Fruit fly (Drosophila melanogaster) whole organism, embryonic: ENCODE results near the gene CG15330.

Source experiments
- Antp ChIP-seq: fragments of 200-800 bp; sonication (Bioruptor generic); optimal IDR thresholded peaks from 3 replicates; lab custom pipeline; 2016; ENCODE audit warnings: missing biosample characterization, missing genetic modification characterization
- CG10543 ChIP-seq: fragments of 200-800 bp; sonication (Bioruptor generic); optimal IDR thresholded peaks from 3 replicates; lab custom pipeline; 2017; ENCODE audit warnings: missing biosample characterization, mild to moderate bottlenecking, missing genetic modification characterization, moderate library complexity
- CG11560 ChIP-seq: fragments of 200-800 bp; sonication (Bioruptor generic); IDR thresholded peaks from 3 replicates; pipeline ENCODE4 v1.3.6; 2022; ENCODE audit warnings: missing biosample characterization, missing genetic modification characterization
- CG12104 ChIP-seq: fragments of 200-800 bp; sonication (Bioruptor generic); optimal IDR thresholded peaks from 3 replicates; lab custom pipeline; 2016; ENCODE audit warnings: missing biosample characterization, missing genetic modification characterization
- CG1233 ChIP-seq: fragments of 200-800 bp; sonication (Bioruptor generic); optimal IDR thresholded peaks from 4 replicates; lab custom pipeline; 2018; ENCODE audit warnings: missing biosample characterization, mild to moderate bottlenecking, missing genetic modification characterization
- CG14441 ChIP-seq: fragments of 200-800 bp; sonication (Bioruptor generic); IDR thresholded peaks from 2 replicates; pipeline ENCODE4 v1.3.6; 2022; ENCODE audit warnings: missing biosample characterization, missing genetic modification characterization
- CG16813 ChIP-seq: fragments of 200-800 bp; sonication (Bioruptor generic); IDR thresholded peaks from 3 replicates; pipeline ENCODE4 v1.3.6; 2022; ENCODE audit warnings: missing biosample characterization, missing genetic modification characterization; ENCODE audit not compliant: partially characterized antibody
- CG17912 ChIP-seq: fragments of 200-800 bp; sonication (Bioruptor generic); optimal IDR thresholded peaks from 2 replicates; lab custom pipeline; 2018; ENCODE audit warnings: missing biosample characterization, mild to moderate bottlenecking, missing genetic modification characterization
- CG18262 ChIP-seq: fragments of 200-800 bp; optimal IDR thresholded peaks from 3 replicates; lab custom pipeline; 2019; ENCODE audit warnings: missing biosample characterization, mild to moderate bottlenecking, missing genetic modification characterization, moderate library complexity
- CG18599 ChIP-seq: fragments of 200-800 bp; sonication (Bioruptor generic); optimal IDR thresholded peaks from 3 replicates; lab custom pipeline; 2017; ENCODE audit warnings: missing biosample characterization, missing genetic modification characterization, mild to moderate bottlenecking, moderate library complexity, missing genetic modification reagents
- CG31224 ChIP-seq: fragments of 200-800 bp; sonication (Bioruptor generic); IDR thresholded peaks from 2 replicates; pipeline ENCODE4 v1.3.6; 2022; ENCODE audit warnings: missing biosample characterization, missing genetic modification characterization
- CG3847 ChIP-seq: fragments of 200-800 bp; sonication (Bioruptor generic); IDR thresholded peaks from 2 replicates; pipeline ENCODE4 v1.3.6; 2022; ENCODE audit warnings: missing biosample characterization, missing genetic modification characterization
- CG4328 ChIP-seq: fragments of 200-800 bp; sonication (Bioruptor generic); optimal IDR thresholded peaks from 3 replicates; lab custom pipeline; 2017; ENCODE audit warnings: missing biosample characterization, missing genetic modification reagents, missing genetic modification characterization
- CG43689 ChIP-seq: fragments of 200-800 bp; sonication (Bioruptor generic); IDR thresholded peaks from 2 replicates; pipeline ENCODE4 v1.3.6; 2022; ENCODE audit warnings: missing biosample characterization, missing genetic modification characterization
- CG4820 ChIP-seq: fragments of 200-800 bp; sonication (Bioruptor generic); optimal IDR thresholded peaks from 3 replicates; lab custom pipeline; 2016; ENCODE audit warnings: missing biosample characterization, missing genetic modification characterization
- CG4854 ChIP-seq: fragments of 200-800 bp; sonication (Bioruptor generic); optimal IDR thresholded peaks from 2 replicates; lab custom pipeline; 2016; ENCODE audit warnings: missing biosample characterization, missing genetic modification characterization, inconsistent platforms
- CG7745 ChIP-seq: fragments of 200-800 bp; sonication (Bioruptor generic); optimal IDR thresholded peaks from 2 replicates; lab custom pipeline; 2018; ENCODE audit warnings: missing biosample characterization, mild to moderate bottlenecking, missing genetic modification characterization, moderate library complexity
- CG8290 ChIP-seq, 3 experiments: fragments of 200-800 bp; sonication (Bioruptor generic); optimal IDR thresholded peaks; 2 replicates each; lab custom pipeline; 2016 to 2019; ENCODE audit warnings: missing biosample characterization in 3 of 3, missing genetic modification characterization in 3 of 3, mild to moderate bottlenecking in 2 of 3, moderate library complexity in 1 of 3
- CG9215 ChIP-seq: fragments of 200-800 bp; sonication (Bioruptor generic); IDR thresholded peaks from 2 replicates; pipeline ENCODE4 v1.3.6; 2022; ENCODE audit warnings: missing biosample characterization, missing genetic modification characterization
- CrebB ChIP-seq: fragments of 200-800 bp; sonication (Bioruptor generic); optimal IDR thresholded peaks from 3 replicates; lab custom pipeline; 2018; ENCODE audit warnings: missing biosample characterization, mild to moderate bottlenecking, missing genetic modification characterization
- Dek ChIP-seq: fragments of 200-800 bp; sonication (Bioruptor generic); optimal IDR thresholded peaks from 3 replicates; lab custom pipeline; 2019; ENCODE audit warnings: missing biosample characterization, mild to moderate bottlenecking, missing genetic modification characterization, moderate library complexity
- Gug ChIP-seq: fragments of 200-800 bp; sonication (Bioruptor generic); IDR thresholded peaks from 4 replicates; pipeline ENCODE4 v1.3.6; 2022; ENCODE audit warnings: missing biosample characterization, missing genetic modification characterization
- HLH4C ChIP-seq: fragments of 200-800 bp; sonication (Bioruptor generic); IDR thresholded peaks from 3 replicates; pipeline ENCODE4 v1.3.6; 2022; ENCODE audit warnings: missing biosample characterization, missing genetic modification characterization; ENCODE audit not compliant: partially characterized antibody
- Hr51 ChIP-seq, 2 experiments: fragments of 200-800 bp; sonication (Bioruptor generic); optimal IDR thresholded peaks; 2 replicates in 1 of 2; 3 replicates in 1 of 2; lab custom pipeline; 2016 to 2018; ENCODE audit warnings: missing biosample characterization in 2 of 2, missing genetic modification characterization in 2 of 2, mild to moderate bottlenecking in 1 of 2, moderate library complexity in 1 of 2
- Kr ChIP-seq: fragments of 200-800 bp; sonication (Bioruptor generic); optimal IDR thresholded peaks from 2 replicates; lab custom pipeline; 2017; ENCODE audit warnings: missing biosample characterization, mild to moderate bottlenecking, missing genetic modification characterization
- MESR4 ChIP-seq: fragments of 200-800 bp; sonication (Bioruptor generic); optimal IDR thresholded peaks from 2 replicates; lab custom pipeline; 2018; ENCODE audit warnings: missing biosample characterization, mild to moderate bottlenecking, missing genetic modification characterization, moderate library complexity
- Mrtf ChIP-seq: fragments of 200-800 bp; sonication (Bioruptor generic); IDR thresholded peaks from 3 replicates; pipeline ENCODE4 v1.3.6; 2022; ENCODE audit warnings: missing biosample characterization, missing genetic modification characterization
- Scr ChIP-seq: fragments of 200-800 bp; sonication (Bioruptor generic); IDR thresholded peaks from 2 replicates; pipeline ENCODE4 v1.3.6; 2022; ENCODE audit warnings: missing biosample characterization, missing genetic modification characterization; ENCODE audit not compliant: partially characterized antibody
- br ChIP-seq: fragments of >200 bp; optimal IDR thresholded peaks from 2 replicates; lab custom pipeline; 2017
- croc ChIP-seq: fragments of 200-800 bp; sonication (Bioruptor generic); conservative IDR thresholded peaks from 3 replicates; pipeline ENCODE4 v1.3.6; 2022; ENCODE audit warnings: missing biosample characterization, missing genetic modification characterization
- disco-r ChIP-seq: fragments of 200-800 bp; sonication (Bioruptor generic); optimal IDR thresholded peaks from 2 replicates; lab custom pipeline; 2016; ENCODE audit warnings: missing biosample characterization, missing genetic modification characterization
- ems ChIP-seq: fragments of 200-800 bp; sonication (Bioruptor generic); optimal IDR thresholded peaks from 3 replicates; lab custom pipeline; 2016; ENCODE audit warnings: missing biosample characterization, missing genetic modification characterization
- exex ChIP-seq: fragments of 200-800 bp; sonication (Bioruptor generic); optimal IDR thresholded peaks from 4 replicates; lab custom pipeline; 2018; ENCODE audit warnings: missing biosample characterization, mild to moderate bottlenecking, missing genetic modification characterization, moderate library complexity
- eyg ChIP-seq: fragments of 200-800 bp; sonication (Bioruptor generic); optimal IDR thresholded peaks from 3 replicates; lab custom pipeline; 2016; ENCODE audit warnings: missing biosample characterization, missing genetic modification characterization
- fu2 ChIP-seq: fragments of 200-800 bp; sonication (Bioruptor generic); optimal IDR thresholded peaks from 2 replicates; lab custom pipeline; 2016; ENCODE audit warnings: missing biosample characterization, missing genetic modification characterization
- gem ChIP-seq: fragments of 200-800 bp; sonication (Bioruptor generic); optimal IDR thresholded peaks from 2 replicates; lab custom pipeline; 2019; ENCODE audit warnings: missing biosample characterization, mild to moderate bottlenecking, missing genetic modification characterization, moderate library complexity
- hbn ChIP-seq: fragments of 200-800 bp; sonication (Bioruptor generic); IDR thresholded peaks from 2 replicates; pipeline ENCODE4 v1.3.6; 2022; ENCODE audit warnings: missing biosample characterization, missing genetic modification characterization; ENCODE audit not compliant: partially characterized antibody
- insv ChIP-seq, 2 experiments: fragments of 200-800 bp; sonication (Bioruptor generic); optimal IDR thresholded peaks; 3 replicates each; lab custom pipeline; 2016 to 2018; ENCODE audit warnings: missing biosample characterization in 2 of 2, missing genetic modification characterization in 2 of 2
- jing ChIP-seq: fragments of 200-800 bp; sonication (Bioruptor generic); optimal IDR thresholded peaks from 2 replicates; lab custom pipeline; 2018; ENCODE audit warnings: missing biosample characterization, mild to moderate bottlenecking, missing genetic modification characterization
- lmd ChIP-seq: fragments of 200-800 bp; sonication (Bioruptor generic); IDR thresholded peaks from 2 replicates; pipeline ENCODE4 v1.3.6; 2022; ENCODE audit warnings: missing biosample characterization, missing genetic modification characterization
- phol ChIP-seq: fragments of 200-800 bp; sonication (Bioruptor generic); optimal IDR thresholded peaks from 3 replicates; lab custom pipeline; 2018; ENCODE audit warnings: missing biosample characterization, mild to moderate bottlenecking, missing genetic modification characterization, moderate library complexity
- pnt ChIP-seq: fragments of 200-800 bp; sonication (Bioruptor generic); optimal IDR thresholded peaks from 3 replicates; lab custom pipeline; 2016; ENCODE audit warnings: missing biosample characterization, missing genetic modification characterization
- sc ChIP-seq, 3 experiments: fragments of >200 bp in 2 of 3; fragments of 200-800 bp in 1 of 3; sonication (Bioruptor generic) in 1 of 3; optimal IDR thresholded peaks; 2 replicates in 2 of 3; 3 replicates in 1 of 3; lab custom pipeline; 2017; ENCODE audit warnings: mild to moderate bottlenecking in 1 of 3, missing biosample characterization in 1 of 3, missing genetic modification characterization in 1 of 3, missing genetic modification reagents in 1 of 3
- scrt ChIP-seq: fragments of 200-800 bp; sonication (Bioruptor generic); optimal IDR thresholded peaks from 2 replicates; lab custom pipeline; 2018; ENCODE audit warnings: missing biosample characterization, mild to moderate bottlenecking, missing genetic modification characterization, moderate library complexity
- sd ChIP-seq: fragments of 200-800 bp; sonication (Bioruptor generic); optimal IDR thresholded peaks from 3 replicates; lab custom pipeline; 2018; ENCODE audit warnings: missing biosample characterization, mild to moderate bottlenecking, missing genetic modification characterization, moderate library complexity
- ssp ChIP-seq: fragments of 200-800 bp; sonication (Bioruptor generic); IDR thresholded peaks from 2 replicates; pipeline ENCODE4 v1.3.6; 2022; ENCODE audit warnings: missing biosample characterization, missing genetic modification characterization
- tll ChIP-seq, 2 experiments: fragments of 200-800 bp in 1 of 2; fragments of >200 bp in 1 of 2; sonication (Bioruptor generic) in 1 of 2; optimal IDR thresholded peaks; 2 replicates each; lab custom pipeline; 2017 to 2019; ENCODE audit warnings: missing biosample characterization in 2 of 2, missing genetic modification characterization in 2 of 2, mild to moderate bottlenecking in 1 of 2, moderate library complexity in 1 of 2

CG15330 gene

dm6 chrX:7908239-7909068 is 47.4 kb upstream of the CG15330 start, which contains the start of the genes dpr14 and spidey (continued):
- TF ChIP-seq CG17912 (GFP tag; lab: Kevin White, UChicago) (peak; percentile 49), MESR4 (GFP tag; lab: Kevin White, UChicago) (peak; percentile 70), HLH4C (peak; percentile 62; the same call in 2 of the 3 replicates), ems (peak; percentile 89), CG18262 (peak; percentile 90), CG7745 (tag; lab: Kevin White, UChicago) (no peak), jing (GFP tag; lab: Kevin White, UChicago) (no peak), exex (tag; lab: Kevin White, UChicago) (peak; percentile 80), scrt (peak; percentile 90), tll (GFP tag; optimal IDR thresholded peaks at IDR 0.05; lab: Kevin White, UChicago) (no peak), lmd (peak; percentile 91), CG8290 (GFP tag; optimal IDR thresholded peaks at IDR 0.05; lab: Kevin White, UChicago) (peak; percentile 29), CG8290 (tag; optimal IDR thresholded peaks at IDR 0.05; lab: Kevin White, UChicago) (peak; percentile 72 to 92), CG4328 (GFP tag; lab: Kevin White, UChicago) (peak; percentile 87), br (lab: Kevin White, UChicago) (no peak), CG1233 (GFP tag; lab: Kevin White, UChicago) (peak; percentile 85), Mrtf (peak; percentile 86), CG4820 (GFP tag; lab: Kevin White, UChicago) (peak; percentile 81), gem (peak; percentile 94), CrebB (peak; percentile 87), Antp (GFP tag; lab: Kevin White, UChicago) (peak; percentile 82), ssp (GFP tag; lab: Robert Waterston, UW) (peak; percentile 74), insv (GFP tag; optimal IDR thresholded peaks at IDR 0.05; lab: Kevin White, UChicago) (peak in 1 of 2 experiments; percentile 62), CG10543 (peak; percentile 95), CG3847 (peak; percentile 88), CG31224 (GFP tag; lab: Robert Waterston, UW) (peak; percentile 80), fu2 (GFP tag; lab: Kevin White, UChicago) (peak; percentile 89), Scr (GFP tag; lab: Robert Waterston, UW) (peak; percentile 55), hbn (GFP tag; lab: Robert Waterston, UW) (no peak), sc (optimal IDR thresholded peaks at IDR 0.05; lab: Kevin White, UChicago) (no peak), sc (GFP tag; optimal IDR thresholded peaks at IDR 0.05; lab: Kevin White, UChicago) (peak; percentile 67), disco-r (GFP tag; lab: Kevin White, UChicago) (peak; percentile 71), CG4854 (GFP tag; lab: Kevin White, UChicago) (peak; percentile 83), CG18599 (GFP tag; lab: Kevin White, UChicago) (peak; percentile 97), Hr51 (GFP tag; optimal IDR thresholded peaks at IDR 0.05; lab: Kevin White, UChicago) (peak; percentile 80 to 91), Dek (tag; lab: Kevin White, UChicago) (peak; percentile 90), eyg (GFP tag; lab: Kevin White, UChicago) (peak; percentile 67), CG16813 (peak; percentile 51; the same call in 1 of the 3 replicates), CG11560 (tag; lab: Robert Waterston, UW) (peak; percentile 79; the same call in 2 of the 3 replicates), phol (tag; lab: Kevin White, UChicago) (peak; percentile 86), sd (peak; percentile 80), Kr (GFP tag; lab: Kevin White, UChicago) (no peak), CG12104 (peak; percentile 62), pnt (GFP tag; lab: Kevin White, UChicago) (peak; percentile 73), CG43689 (GFP tag; lab: Robert Waterston, UW) (peak; percentile 46; the same call in 1 of the 2 replicates), CG9215 (GFP tag; lab: Robert Waterston, UW) (peak; percentile 86), CG14441 (GFP tag; lab: Robert Waterston, UW) (peak; percentile 86), croc (peak; percentile 75), Gug (peak; percentile 88)
